Comparison of ENCODE assay signal across 1 fruit fly cellular context in genomic region chr3R:23331865-23332367, dm6.
TF ChIP-seq lines count a peak whose summit lies in the region.

No protein-coding gene starts in this region.

TF ChIP-seq in whole organism, embryonic, 481 proteins besides CTCF, POLR2A, EP300 and RAD21 (continued from another document):
- 0 out of 2 replicates have a peak, but pooled peaks have one; percentile 9 for TF ChIP-seq E2f1 (GFP tag; IDR thresholded peaks at IDR 0.05; lab: Robert Waterston, UW)
- TF ChIP-seq CG32532 (GFP tag; IDR thresholded peaks at IDR 0.05; lab: Robert Waterston, UW): peak; percentile 40; the same call in 1 of the 2 replicates
- TF ChIP-seq Antp (GFP tag; optimal IDR thresholded peaks at IDR 0.05; lab: Kevin White, UChicago): no peak
- no peak for TF ChIP-seq nerfin-1 (tag; optimal IDR thresholded peaks at IDR 0.05; lab: Kevin White, UChicago)
- peak; percentile 45 for TF ChIP-seq CG1603 (tag; optimal IDR thresholded peaks at IDR 0.05; lab: Kevin White, UChicago)
- TF ChIP-seq B-H2 (GFP tag; optimal IDR thresholded peaks at IDR 0.05; lab: Kevin White, UChicago): no peak
- 0 out of 3 replicates have a peak, but pooled peaks have one; percentile 32 for TF ChIP-seq CG2889 (GFP tag; IDR thresholded peaks at IDR 0.05; lab: Robert Waterston, UW)
- no peak for TF ChIP-seq salm (tag; optimal IDR thresholded peaks at IDR 0.05; lab: Kevin White, UChicago)
- TF ChIP-seq rib (GFP tag; IDR thresholded peaks at IDR 0.05; lab: Robert Waterston, UW): peak; percentile 53; the same call in 1 of the 2 replicates
- 0 out of 2 replicates have a peak, but pooled peaks have one; percentile 10 for TF ChIP-seq CG6689 (GFP tag; IDR thresholded peaks at IDR 0.05; lab: Robert Waterston, UW)
- TF ChIP-seq ken (GFP tag; IDR thresholded peaks at IDR 0.05; lab: Robert Waterston, UW): peak; percentile 69; the same call in 1 of the 3 replicates
- peak; percentile 55 for TF ChIP-seq CG2120 (GFP tag; optimal IDR thresholded peaks at IDR 0.05; lab: Kevin White, UChicago)
- TF ChIP-seq CG2199 (GFP tag; IDR thresholded peaks at IDR 0.05; lab: Robert Waterston, UW): peak; percentile 82; the same call in 1 of the 3 replicates
- TF ChIP-seq CG31224 (GFP tag; IDR thresholded peaks at IDR 0.05; lab: Robert Waterston, UW): 0 out of 2 replicates have a peak, but pooled peaks have one; percentile 19
- TF ChIP-seq exex (tag; optimal IDR thresholded peaks at IDR 0.05; lab: Kevin White, UChicago): peak; percentile 60
- TF ChIP-seq CG12236 (GFP tag; optimal IDR thresholded peaks at IDR 0.05; lab: Kevin White, UChicago): no peak
- TF ChIP-seq CG15514 (GFP tag; optimal IDR thresholded peaks at IDR 0.05; lab: Kevin White, UChicago): peak; percentile 20
- TF ChIP-seq sug (tag; optimal IDR thresholded peaks at IDR 0.05; lab: Kevin White, UChicago): peak; percentile 66
- TF ChIP-seq ham (GFP tag; IDR thresholded peaks at IDR 0.05; lab: Robert Waterston, UW): no peak
- peak; percentile 30; the same call in 1 of the 2 replicates for TF ChIP-seq slbo (GFP tag; IDR thresholded peaks at IDR 0.05; lab: Robert Waterston, UW)
- TF ChIP-seq CG43689 (GFP tag; IDR thresholded peaks at IDR 0.05; lab: Robert Waterston, UW): no peak
- TF ChIP-seq Med (GFP tag; lab: Kevin White, UChicago): peak; percentile 84
- TF ChIP-seq CG2129 (GFP tag; IDR thresholded peaks at IDR 0.05; lab: Robert Waterston, UW; ENCODE audit: partially characterized antibody): no peak
- TF ChIP-seq CG17612 (GFP tag; IDR thresholded peaks at IDR 0.05; lab: Robert Waterston, UW): no peak
- TF ChIP-seq cg (GFP tag; optimal IDR thresholded peaks at IDR 0.05; lab: Kevin White, UChicago): no peak
- peak; percentile 50 for TF ChIP-seq CG12769 (tag; optimal IDR thresholded peaks at IDR 0.05; lab: Kevin White, UChicago)
- TF ChIP-seq E2f2 (GFP tag; IDR thresholded peaks at IDR 0.05; lab: Robert Waterston, UW): no peak
- no peak for TF ChIP-seq chif (GFP tag; optimal IDR thresholded peaks at IDR 0.05; lab: Kevin White, UChicago)
- TF ChIP-seq ac (GFP tag; optimal IDR thresholded peaks at IDR 0.05; lab: Kevin White, UChicago): no peak
- TF ChIP-seq gem (tag; optimal IDR thresholded peaks at IDR 0.05; lab: Kevin White, UChicago): peak; percentile 28
- peak; percentile 86 for TF ChIP-seq hkb (optimal IDR thresholded peaks at IDR 0.05; lab: Kevin White, UChicago)
- TF ChIP-seq hkb (GFP tag; IDR thresholded peaks at IDR 0.05; lab: Robert Waterston, UW): no peak
- TF ChIP-seq CG42726 (GFP tag; IDR thresholded peaks at IDR 0.05; lab: Robert Waterston, UW; ENCODE audit: partially characterized antibody): no peak
- no peak for TF ChIP-seq Fer2 (tag; optimal IDR thresholded peaks at IDR 0.05; lab: Kevin White, UChicago)
- no peak for TF ChIP-seq ato (GFP tag; IDR thresholded peaks at IDR 0.05; lab: Robert Waterston, UW; ENCODE audit: partially characterized antibody)
- no peak for TF ChIP-seq vvl (GFP tag; IDR thresholded peaks at IDR 0.05; lab: Robert Waterston, UW)
- TF ChIP-seq mam (GFP tag; optimal IDR thresholded peaks at IDR 0.05; lab: Kevin White, UChicago): peak; percentile 1
- TF ChIP-seq dan (GFP tag; IDR thresholded peaks at IDR 0.05; lab: Robert Waterston, UW): no peak
- TF ChIP-seq so (GFP tag; IDR thresholded peaks at IDR 0.05; lab: Robert Waterston, UW): no peak
- no peak for TF ChIP-seq Hr3 (GFP tag; optimal IDR thresholded peaks at IDR 0.05; lab: Kevin White, UChicago)
- no peak for TF ChIP-seq HLH4C (GFP tag; IDR thresholded peaks at IDR 0.05; lab: Robert Waterston, UW; ENCODE audit: partially characterized antibody)
- TF ChIP-seq br (optimal IDR thresholded peaks at IDR 0.05; lab: Kevin White, UChicago): no peak
- TF ChIP-seq HmgZ (tag; optimal IDR thresholded peaks at IDR 0.05; lab: Kevin White, UChicago): peak; percentile 8
- TF ChIP-seq HLH54F (GFP tag; optimal IDR thresholded peaks at IDR 0.05; lab: Kevin White, UChicago): no peak
- no peak for TF ChIP-seq az2 (GFP tag; optimal IDR thresholded peaks at IDR 0.05; lab: Kevin White, UChicago)
- TF ChIP-seq Sox102F (GFP tag; optimal IDR thresholded peaks at IDR 0.05; lab: Kevin White, UChicago): no peak
- TF ChIP-seq Bgb (GFP tag; IDR thresholded peaks at IDR 0.05; lab: Robert Waterston, UW; ENCODE audit: partially characterized antibody): 0 out of 2 replicates have a peak, but pooled peaks have one; percentile 28
- peak; percentile 77 for TF ChIP-seq CG18476 (GFP tag; optimal IDR thresholded peaks at IDR 0.05; lab: Kevin White, UChicago)
- TF ChIP-seq crc (GFP tag; optimal IDR thresholded peaks at IDR 0.05; lab: Kevin White, UChicago): no peak
- no peak for TF ChIP-seq Dp (GFP tag; optimal IDR thresholded peaks at IDR 0.05; lab: Kevin White, UChicago)
- no peak for TF ChIP-seq CG7987 (GFP tag; optimal IDR thresholded peaks at IDR 0.05; lab: Kevin White, UChicago)
- TF ChIP-seq ttk (GFP tag; IDR thresholded peaks at IDR 0.05; lab: Robert Waterston, UW): no peak
- TF ChIP-seq Dip3 (GFP tag; optimal IDR thresholded peaks at IDR 0.05; lab: Kevin White, UChicago): peak; percentile 5
- no peak for TF ChIP-seq CG32767 (GFP tag; IDR thresholded peaks at IDR 0.05; lab: Robert Waterston, UW)
- TF ChIP-seq grn (GFP tag; optimal IDR thresholded peaks at IDR 0.05; lab: Kevin White, UChicago): no peak
- peak; percentile 40 for TF ChIP-seq pros (GFP tag; optimal IDR thresholded peaks at IDR 0.05; lab: Kevin White, UChicago)
- TF ChIP-seq caup (GFP tag; optimal IDR thresholded peaks at IDR 0.05; lab: Kevin White, UChicago; ENCODE audit: severe bottlenecking): peak; percentile 4
- no peak for TF ChIP-seq CG7786 (GFP tag; optimal IDR thresholded peaks at IDR 0.05; lab: Kevin White, UChicago)
- 0 out of 3 replicates have a peak, but pooled peaks have one; percentile 44 for TF ChIP-seq ci (GFP tag; IDR thresholded peaks at IDR 0.05; lab: Robert Waterston, UW)
- no peak for TF ChIP-seq Eip74EF (GFP tag; optimal IDR thresholded peaks at IDR 0.05; lab: Kevin White, UChicago)
- TF ChIP-seq CG7963 (GFP tag; IDR thresholded peaks at IDR 0.05; lab: Robert Waterston, UW; ENCODE audit: partially characterized antibody): no peak
- TF ChIP-seq amos (GFP tag; IDR thresholded peaks at IDR 0.05; lab: Robert Waterston, UW; ENCODE audit: partially characterized antibody): no peak
- TF ChIP-seq CG8944 (GFP tag; optimal IDR thresholded peaks at IDR 0.05; lab: Kevin White, UChicago): peak; percentile 2
- peak; percentile 68 for TF ChIP-seq ftz-f1 (GFP tag; optimal IDR thresholded peaks at IDR 0.05; lab: Kevin White, UChicago)
- no peak for TF ChIP-seq Lim3 (GFP tag; IDR thresholded peaks at IDR 0.05; lab: Robert Waterston, UW)
- peak; percentile 14 for TF ChIP-seq lilli (GFP tag; optimal IDR thresholded peaks at IDR 0.05; lab: Kevin White, UChicago)
- TF ChIP-seq Hr78 (GFP tag; optimal IDR thresholded peaks at IDR 0.05; lab: Kevin White, UChicago): peak in 1 of 2 experiments; percentile 88
- no peak for TF ChIP-seq fd64A (GFP tag; optimal IDR thresholded peaks at IDR 0.05; lab: Kevin White, UChicago)
- TF ChIP-seq H2.0 (GFP tag; IDR thresholded peaks at IDR 0.05; lab: Robert Waterston, UW): 0 out of 2 replicates have a peak, but pooled peaks have one; percentile 12
- TF ChIP-seq row (GFP tag; IDR thresholded peaks at IDR 0.05; lab: Robert Waterston, UW): peak; percentile 48
- TF ChIP-seq CG14860 (GFP tag; IDR thresholded peaks at IDR 0.05; lab: Robert Waterston, UW; ENCODE audit: partially characterized antibody): no peak
- no peak for TF ChIP-seq zen (tag; optimal IDR thresholded peaks at IDR 0.05; lab: Kevin White, UChicago)
- TF ChIP-seq fd102C (GFP tag; optimal IDR thresholded peaks at IDR 0.05; lab: Kevin White, UChicago): no peak
- no peak for TF ChIP-seq pum (GFP tag; optimal IDR thresholded peaks at IDR 0.05; lab: Kevin White, UChicago)
- peak; percentile 88 for TF ChIP-seq GATAe (GFP tag; conservative IDR thresholded peaks at IDR 0.05; lab: Robert Waterston, UW)
- TF ChIP-seq CG8924 (tag; optimal IDR thresholded peaks at IDR 0.05; lab: Kevin White, UChicago): no peak
- no peak for TF ChIP-seq Nf-YA (GFP tag; IDR thresholded peaks at IDR 0.05; lab: Robert Waterston, UW)
- peak; percentile 13 for TF ChIP-seq CG9609 (GFP tag; optimal IDR thresholded peaks at IDR 0.05; lab: Kevin White, UChicago)
- TF ChIP-seq sens (GFP tag; lab: Kevin White, UChicago): peak; percentile 26
- no peak for TF ChIP-seq disco-r (GFP tag; optimal IDR thresholded peaks at IDR 0.05; lab: Kevin White, UChicago)
- TF ChIP-seq vnd (GFP tag; IDR thresholded peaks at IDR 0.05; lab: Robert Waterston, UW; ENCODE audit: partially characterized antibody): 0 out of 3 replicates have a peak, but pooled peaks have one; percentile 45
- peak; percentile 26 for TF ChIP-seq maf-S (GFP tag; optimal IDR thresholded peaks at IDR 0.05; lab: Kevin White, UChicago)
- TF ChIP-seq mirr (GFP tag; optimal IDR thresholded peaks at IDR 0.05; lab: Kevin White, UChicago): peak; percentile 57
- TF ChIP-seq CG9932 (GFP tag; IDR thresholded peaks at IDR 0.05; lab: Robert Waterston, UW): 0 out of 2 replicates have a peak, but pooled peaks have one; percentile 17
- peak; percentile 16 for TF ChIP-seq HHEX (GFP tag; optimal IDR thresholded peaks at IDR 0.05; lab: Kevin White, UChicago)
- TF ChIP-seq HLHmδ (GFP tag; optimal IDR thresholded peaks at IDR 0.05; lab: Kevin White, UChicago): peak; percentile 56
- peak; percentile 16 for TF ChIP-seq zfh2 (GFP tag; optimal IDR thresholded peaks at IDR 0.05; lab: Kevin White, UChicago)
- peak; percentile 39 for TF ChIP-seq lab (GFP tag; optimal IDR thresholded peaks at IDR 0.05; lab: Kevin White, UChicago)
- peak; percentile 87 for TF ChIP-seq sd (tag; optimal IDR thresholded peaks at IDR 0.05; lab: Kevin White, UChicago)
- TF ChIP-seq Gug (GFP tag; IDR thresholded peaks at IDR 0.05; lab: Robert Waterston, UW): 0 out of 4 replicates have a peak, but pooled peaks have one; percentile 5
- TF ChIP-seq bsh (GFP tag; optimal IDR thresholded peaks at IDR 0.05; lab: Kevin White, UChicago): peak in 1 of 2 experiments; percentile 2
- peak; percentile 2 for TF ChIP-seq CG5245 (GFP tag; optimal IDR thresholded peaks at IDR 0.05; lab: Kevin White, UChicago)
- TF ChIP-seq prd (optimal IDR thresholded peaks at IDR 0.05; lab: Kevin White, UChicago): no peak
- peak; percentile 17; the same call in 1 of the 3 replicates for TF ChIP-seq prd (GFP tag; IDR thresholded peaks at IDR 0.05; lab: Robert Waterston, UW)
- TF ChIP-seq CG16779 (GFP tag; IDR thresholded peaks at IDR 0.05; lab: Robert Waterston, UW): 0 out of 2 replicates have a peak, but pooled peaks have one; percentile 39
- peak; percentile 69 for TF ChIP-seq crol (GFP tag; IDR thresholded peaks at IDR 0.05; lab: Robert Waterston, UW)
- TF ChIP-seq CG2678 (tag; optimal IDR thresholded peaks at IDR 0.05; lab: Kevin White, UChicago): peak; percentile 29
- TF ChIP-seq Ptx1 (GFP tag; IDR thresholded peaks at IDR 0.05; lab: Robert Waterston, UW): peak; percentile 42
- TF ChIP-seq Hmx (GFP tag; optimal IDR thresholded peaks at IDR 0.05; lab: Kevin White, UChicago): no peak
- no peak for TF ChIP-seq Ssrp (tag; optimal IDR thresholded peaks at IDR 0.05; lab: Kevin White, UChicago)
- TF ChIP-seq ind (GFP tag; optimal IDR thresholded peaks at IDR 0.05; lab: Kevin White, UChicago): no peak
